Fruit fly (Drosophila melanogaster) whole organism, wandering third instar larva: Measurements from ENCODE around the gene CG33494.

Experiments
- Hr78 ChIP-seq: fragments of >200 bp; optimal IDR thresholded peaks from 2 replicates; lab custom pipeline; 2017; ENCODE audit warnings: missing biosample characterization, missing genetic modification characterization
- fru ChIP-seq: fragments of 200-800 bp; sonication (Bioruptor generic); optimal IDR thresholded peaks from 3 replicates; lab custom pipeline; 2016; ENCODE audit warnings: missing biosample characterization, mild to moderate bottlenecking, missing genetic modification characterization

DNA sequence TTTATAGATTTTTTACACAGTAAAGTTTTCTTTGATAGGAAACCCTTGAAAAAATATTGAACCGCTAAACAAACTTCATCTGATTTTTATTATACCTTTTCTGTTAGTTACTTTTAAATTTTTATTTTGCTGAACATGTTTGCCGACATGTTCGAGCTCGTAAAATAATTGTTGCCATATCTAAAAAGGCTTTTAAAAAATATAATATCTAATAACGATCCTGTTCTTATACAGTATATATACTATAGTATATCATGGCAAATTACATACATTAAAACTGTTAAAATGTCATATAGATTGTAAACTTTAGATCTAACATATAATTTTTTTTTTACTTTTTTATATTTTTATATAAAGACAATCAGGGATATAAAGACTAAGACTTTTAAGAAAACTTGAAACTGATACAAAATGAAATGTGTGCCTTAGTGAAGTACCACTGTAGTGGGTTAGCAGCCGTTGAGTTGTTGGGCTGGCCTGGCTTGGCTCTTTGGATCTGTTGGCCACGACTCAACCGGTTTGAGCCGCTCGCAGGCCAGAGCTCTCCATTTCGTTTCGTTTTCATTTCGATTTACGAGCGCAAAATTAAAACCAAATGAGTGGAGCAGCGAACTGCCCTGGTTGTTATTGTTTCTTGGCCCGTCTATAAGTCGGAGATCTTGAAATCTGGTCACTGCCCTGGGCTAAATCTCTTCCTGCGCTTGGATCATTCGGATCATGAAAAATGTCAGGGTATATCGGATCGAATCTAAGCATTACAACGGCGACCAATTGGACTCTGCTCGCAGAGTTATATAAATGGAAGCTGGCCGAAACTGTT, 37.7 kb upstream of the CG33494 start:
- no peak for TF ChIP-seq fru
- no peak for TF ChIP-seq Hr78 (GFP tag; lab: Kevin White, UChicago)
